Worm (Caenorhabditis elegans): Measurements from ENCODE around the gene pfd-1.

Gene pfd-1

ce11 chrIV:11102608-11103007 is 47.3 kb upstream of the pfd-1 start, which contains the start of gene srlf-17:
TSS of gene srlf-17 (minus strand) at chrIV:11102708.
- TF ChIP-seq sdz-12 (GFP tag; optimal IDR thresholded peaks at IDR 0.05) (no peak), php-3 (GFP tag; IDR thresholded peaks at IDR 0.05) (no peak), unc-130 (GFP tag; optimal IDR thresholded peaks at IDR 0.05) (no peak), hlh-30 (tag; optimal IDR thresholded peaks at IDR 0.05; ENCODE audit: insufficient read depth) (no peak), R02D3.7 (tag; optimal IDR thresholded peaks at IDR 0.05) (no peak), arid-1 (GFP tag; conservative IDR thresholded peaks at IDR 0.05) (no peak), mes-2 (tag; optimal IDR thresholded peaks at IDR 0.05; ENCODE audit: poor library complexity, severe bottlenecking) (no peak), hmg-1.1 (GFP tag; IDR thresholded peaks at IDR 0.05) (no peak), ceh-20 (GFP tag; IDR thresholded peaks at IDR 0.05) (no peak), ZK337.2 (GFP tag; IDR thresholded peaks at IDR 0.05) (no peak), zip-11 (GFP tag; IDR thresholded peaks at IDR 0.05) (no peak), T20F7.1 (GFP tag; optimal IDR thresholded peaks at IDR 0.05) (no peak), mdt-29 (GFP tag; IDR thresholded peaks at IDR 0.05) (no peak), nhr-28 (tag; optimal IDR thresholded peaks at IDR 0.05) (no peak), nhr-76 (tag; optimal IDR thresholded peaks at IDR 0.05) (no peak)

- TF ChIP-seq set-16 (GFP tag; IDR thresholded peaks at IDR 0.05) (no peak), unc-62 (GFP tag; optimal IDR thresholded peaks at IDR 0.05 in 1 of 2) (peak in 1 of 2 experiments; percentile 85), unc-62 (tag; optimal IDR thresholded peaks at IDR 0.05) (no peak)
Measured at ce11 chrIV:11103501-11103900, 46.4 kb upstream of the pfd-1 start.

ce11 chrIV:11105724-11106123 is 44.2 kb upstream of the pfd-1 start, which contains the start of gene srlf-24:
TSS of gene srlf-24 (minus strand) at chrIV:11105824.
- TF ChIP-seq vab-7 (GFP tag; IDR thresholded peaks at IDR 0.05) (no peak), lin-13 (GFP tag; optimal IDR thresholded peaks at IDR 0.05) (no peak), gei-8 (GFP tag; optimal IDR thresholded peaks at IDR 0.05) (no peak), F49E8.2 (tag; optimal IDR thresholded peaks at IDR 0.05; ENCODE audit: borderline replicate concordance) (no peak), rbr-2 (tag; optimal IDR thresholded peaks at IDR 0.05) (no peak), nhr-42 (GFP tag; IDR thresholded peaks at IDR 0.05) (no peak), nhr-10 (tag; optimal IDR thresholded peaks at IDR 0.05) (no peak), arid-1 (GFP tag; conservative IDR thresholded peaks at IDR 0.05) (no peak), lim-7 (GFP tag; IDR thresholded peaks at IDR 0.05) (no peak), lin-1 (GFP tag; IDR thresholded peaks at IDR 0.05) (no peak), mxl-2 (GFP tag; conservative IDR thresholded peaks at IDR 0.05) (no peak), F44E2.7 (GFP tag; IDR thresholded peaks at IDR 0.05) (no peak), snpc-4 (tag; optimal IDR thresholded peaks at IDR 0.05) (no peak)

DNA sequence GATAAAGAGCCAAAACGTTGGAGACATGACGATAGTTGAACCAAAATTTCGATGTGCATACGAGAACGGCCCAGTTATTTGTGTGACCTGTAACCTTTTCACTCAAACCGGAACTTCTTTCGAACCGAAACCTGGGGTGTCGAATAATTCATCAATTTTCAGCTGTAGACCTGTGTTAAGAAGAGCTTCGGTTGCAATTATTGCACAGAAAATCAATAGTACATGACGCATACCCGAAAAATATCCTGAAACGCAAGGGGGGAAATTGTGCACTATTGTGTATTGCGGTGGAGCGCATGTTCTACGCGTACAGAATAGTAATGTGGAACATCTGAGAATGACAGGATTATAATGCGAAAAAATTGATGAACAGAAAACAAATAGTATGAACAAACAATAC is 40.1 kb upstream of the pfd-1 start, which contains the start of gene pigk-1:
Gene pigk-1 (minus strand): TSS at position 248 of the 400 bp plus-strand sequence.
- TF ChIP-seq pha-4 (GFP tag; IDR thresholded peaks at IDR 0.05) (peak; percentile 54; the same call in 1 of the 2 replicates), pha-4 (tag; optimal IDR thresholded peaks at IDR 0.05) (no peak), ama-1 (optimal IDR thresholded peaks at IDR 0.05) (peak; percentile 65), F49E8.2 (tag; optimal IDR thresholded peaks at IDR 0.05; ENCODE audit: borderline replicate concordance) (peak; percentile 58), duxl-1 (tag; optimal IDR thresholded peaks at IDR 0.05; ENCODE audit: poor library complexity) (no peak), spr-1 (tag; optimal IDR thresholded peaks at IDR 0.05) (no peak), egl-43 (GFP tag; IDR thresholded peaks at IDR 0.05) (0 out of 2 replicates have a peak, but pooled peaks have one; percentile 18), snpc-1.2 (GFP tag; IDR thresholded peaks at IDR 0.05) (peak; percentile 62; the same call in 1 of the 2 replicates), daf-19 (GFP tag; conservative IDR thresholded peaks at IDR 0.05) (0 out of 2 replicates have a peak, but pooled peaks have one; percentile 41), hmg-1.1 (GFP tag; IDR thresholded peaks at IDR 0.05) (0 out of 2 replicates have a peak, but pooled peaks have one; percentile 15), ZK546.5 (tag; optimal IDR thresholded peaks at IDR 0.05) (peak in 1 of 2 experiments; percentile 27), ceh-44 (GFP tag; IDR thresholded peaks at IDR 0.05) (no peak), Y48G9A.11 (GFP tag; IDR thresholded peaks at IDR 0.05) (peak; percentile 41; the same call in 1 of the 2 replicates), zip-2 (tag; optimal IDR thresholded peaks at IDR 0.05) (no peak), hif-1 (tag; optimal IDR thresholded peaks at IDR 0.05) (no peak), lin-38 (GFP tag; IDR thresholded peaks at IDR 0.05) (peak; percentile 52), unc-130 (GFP tag; optimal IDR thresholded peaks at IDR 0.05) (no peak), madf-9 (GFP tag; conservative IDR thresholded peaks at IDR 0.05) (0 out of 2 replicates have a peak, but pooled peaks have one; percentile 17), dmd-8 (GFP tag; IDR thresholded peaks at IDR 0.05) (0 out of 2 replicates have a peak, but pooled peaks have one; percentile 46), mes-2 (tag; optimal IDR thresholded peaks at IDR 0.05; ENCODE audit: poor library complexity, severe bottlenecking) (no peak)

Data from whole organism, L4 larva.